Fruit fly (Drosophila melanogaster): Measurements from ENCODE around the gene Mrm2.

dm6 chr3R:19820994-19821393 is 40.4 kb upstream of the Mrm2 start:
- no peak for TF ChIP-seq psq (GFP tag; optimal IDR thresholded peaks at IDR 0.05)
- no peak for TF ChIP-seq ey (GFP tag; optimal IDR thresholded peaks at IDR 0.05)
- no peak for TF ChIP-seq dl (GFP tag; optimal IDR thresholded peaks at IDR 0.05; ENCODE audit: insufficient read depth in 1 of 2, partially characterized antibody in 2 of 2)
- no peak for TF ChIP-seq dsf (GFP tag; optimal IDR thresholded peaks at IDR 0.05; ENCODE audit: borderline replicate concordance)
- TF ChIP-seq pan (optimal IDR thresholded peaks at IDR 0.05), result no peak
- TF ChIP-seq fru (GFP tag; optimal IDR thresholded peaks at IDR 0.05), result no peak
- TF ChIP-seq Mio (GFP tag; optimal IDR thresholded peaks at IDR 0.05), result no peak
- no peak for TF ChIP-seq dmrt93B (GFP tag; optimal IDR thresholded peaks at IDR 0.05)
- TF ChIP-seq Hr83 (GFP tag; optimal IDR thresholded peaks at IDR 0.05; ENCODE audit: poor library complexity, severe bottlenecking), result no peak
- no peak for TF ChIP-seq CG32264 (GFP tag; optimal IDR thresholded peaks at IDR 0.05)
